Fruit fly (Drosophila melanogaster) whole organism, embryonic: ENCODE data around the gene Pka-C3.
A peak's percentile ranks its signal among the peaks of the same experiment; 100 is the strongest.

Source experiments
- Atf6 ChIP-seq: fragments of 200-800 bp; sonication (Bioruptor generic); IDR thresholded peaks from 2 replicates; pipeline ENCODE4 v1.3.6; 2022; ENCODE audit warnings: missing biosample characterization, missing genetic modification characterization
- Bdp1 ChIP-seq: fragments of 200-800 bp; sonication (Bioruptor generic); optimal IDR thresholded peaks from 3 replicates; lab custom pipeline; 2016; ENCODE audit warnings: missing biosample characterization, missing genetic modification characterization
- CG11695 ChIP-seq: fragments of 200-800 bp; sonication (Bioruptor generic); IDR thresholded peaks from 3 replicates; pipeline ENCODE4 v1.3.6; 2022; ENCODE audit warnings: missing biosample characterization, missing genetic modification characterization
- CG11723 ChIP-seq: fragments of 200-800 bp; sonication (Bioruptor generic); optimal IDR thresholded peaks from 2 replicates; lab custom pipeline; 2017; ENCODE audit warnings: missing biosample characterization, mild to moderate bottlenecking, missing genetic modification characterization
- CG15011 ChIP-seq: fragments of 200-800 bp; sonication (Bioruptor generic); optimal IDR thresholded peaks from 3 replicates; lab custom pipeline; 2018; ENCODE audit warnings: missing biosample characterization, mild to moderate bottlenecking, missing genetic modification characterization
- CG1602 ChIP-seq: fragments of 200-800 bp; sonication (Bioruptor generic); optimal IDR thresholded peaks from 3 replicates; lab custom pipeline; 2016; ENCODE audit warnings: missing biosample characterization, missing genetic modification characterization
- CG16779 ChIP-seq: fragments of 200-800 bp; sonication (Bioruptor generic); IDR thresholded peaks from 2 replicates; pipeline ENCODE4 v1.3.6; 2022; ENCODE audit warnings: missing biosample characterization, missing genetic modification characterization
- CG17829 ChIP-seq: fragments of 200-800 bp; optimal IDR thresholded peaks from 2 replicates; lab custom pipeline; 2019; ENCODE audit warnings: missing biosample characterization, mild to moderate bottlenecking, missing genetic modification characterization, moderate library complexity
- CG18262 ChIP-seq: fragments of 200-800 bp; optimal IDR thresholded peaks from 3 replicates; lab custom pipeline; 2019; ENCODE audit warnings: missing biosample characterization, mild to moderate bottlenecking, missing genetic modification characterization, moderate library complexity
- CG2120 ChIP-seq: fragments of 200-800 bp; sonication (Bioruptor generic); optimal IDR thresholded peaks from 3 replicates; lab custom pipeline; 2016; ENCODE audit warnings: missing biosample characterization, missing genetic modification characterization
- CG2712 ChIP-seq: fragments of 200-800 bp; optimal IDR thresholded peaks from 3 replicates; lab custom pipeline; 2019; ENCODE audit warnings: missing biosample characterization, mild to moderate bottlenecking, missing genetic modification characterization, moderate library complexity
- CG2875 ChIP-seq: fragments of 200-800 bp; sonication (Bioruptor generic); optimal IDR thresholded peaks from 2 replicates; lab custom pipeline; 2017; ENCODE audit warnings: missing biosample characterization, mild to moderate bottlenecking, missing genetic modification characterization, missing genetic modification reagents
- CG34422 ChIP-seq: fragments of 200-800 bp; sonication (Bioruptor generic); IDR thresholded peaks from 3 replicates; pipeline ENCODE4 v1.3.6; 2022; ENCODE audit warnings: missing biosample characterization, missing genetic modification characterization
- CG3726 ChIP-seq: fragments of 200-800 bp; sonication (Bioruptor generic); IDR thresholded peaks from 3 replicates; pipeline ENCODE4, ENCODE4 v1.3.6; 2022; ENCODE audit warnings: missing biosample characterization, missing genetic modification characterization
- CG3838 ChIP-seq: fragments of 200-800 bp; sonication (Bioruptor generic); optimal IDR thresholded peaks from 3 replicates; lab custom pipeline; 2016; ENCODE audit warnings: missing biosample characterization, missing genetic modification characterization
- CG42726 ChIP-seq: fragments of 200-800 bp; sonication (Bioruptor generic); IDR thresholded peaks from 2 replicates; pipeline ENCODE4 v1.3.6; 2022; ENCODE audit warnings: missing biosample characterization, missing genetic modification characterization; ENCODE audit not compliant: partially characterized antibody
- CG4360 ChIP-seq: fragments of 200-800 bp; sonication (Bioruptor generic); IDR thresholded peaks from 2 replicates; pipeline ENCODE4 v1.3.6; 2022; ENCODE audit warnings: missing biosample characterization, missing genetic modification characterization
- CG4730 ChIP-seq: fragments of 200-800 bp; sonication (Bioruptor generic); IDR thresholded peaks from 2 replicates; pipeline ENCODE4 v1.3.6; 2022; ENCODE audit warnings: missing biosample characterization, missing genetic modification characterization
- CG6683 ChIP-seq: fragments of 200-800 bp; sonication (Bioruptor generic); optimal IDR thresholded peaks from 2 replicates; lab custom pipeline; 2017; ENCODE audit warnings: missing biosample characterization, mild to moderate bottlenecking, missing genetic modification characterization, missing genetic modification reagents
- CG6791 ChIP-seq: fragments of 200-800 bp; sonication (Bioruptor generic); IDR thresholded peaks from 3 replicates; pipeline ENCODE4 v1.3.6; 2022; ENCODE audit warnings: missing biosample characterization, missing genetic modification characterization; ENCODE audit not compliant: partially characterized antibody
- CG7271 ChIP-seq: fragments of 200-800 bp; sonication (Bioruptor generic); optimal IDR thresholded peaks from 2 replicates; lab custom pipeline; 2018; ENCODE audit warnings: missing biosample characterization, mild to moderate bottlenecking, missing genetic modification characterization, moderate library complexity
- CG8089 ChIP-seq: fragments of 200-800 bp; sonication (Bioruptor generic); optimal IDR thresholded peaks from 3 replicates; lab custom pipeline; 2016; ENCODE audit warnings: missing biosample characterization, missing genetic modification characterization
- CoRest ChIP-seq: fragments of 200-800 bp; sonication (Bioruptor generic); optimal IDR thresholded peaks from 3 replicates; lab custom pipeline; 2018; ENCODE audit warnings: missing biosample characterization, mild to moderate bottlenecking, missing genetic modification characterization, moderate library complexity
- D ChIP-seq, 2 experiments: fragments of 200-800 bp in 1 of 2; fragments of >200 bp in 1 of 2; sonication (Bioruptor generic) in 1 of 2; optimal IDR thresholded peaks; 2 replicates in 1 of 2; 3 replicates in 1 of 2; lab custom pipeline; 2017; ENCODE audit warnings: mild to moderate bottlenecking in 1 of 2, missing biosample characterization in 1 of 2, missing genetic modification characterization in 1 of 2, missing genetic modification reagents in 1 of 2
- Dfd ChIP-seq, 2 experiments: fragments of >200 bp; optimal IDR thresholded peaks; 2 replicates each; lab custom pipeline; 2017; ENCODE audit warnings: missing biosample characterization in 2 of 2, missing genetic modification characterization in 2 of 2
- GATAe ChIP-seq: fragments of 200-800 bp; sonication (Bioruptor generic); conservative IDR thresholded peaks from 2 replicates; pipeline ENCODE4 v1.3.6; 2022; ENCODE audit warnings: missing biosample characterization, missing genetic modification characterization
- H15 ChIP-seq: fragments of 200-800 bp; sonication (Bioruptor generic); IDR thresholded peaks from 3 replicates; pipeline ENCODE4 v1.3.6; 2022; ENCODE audit warnings: missing biosample characterization, missing genetic modification characterization
- Hmx ChIP-seq: fragments of 200-800 bp; sonication (Bioruptor generic); optimal IDR thresholded peaks from 2 replicates; lab custom pipeline; 2016; ENCODE audit warnings: missing biosample characterization, missing genetic modification characterization
- Hr39 ChIP-seq: fragments of >200 bp; optimal IDR thresholded peaks from 2 replicates; lab custom pipeline; 2017
- Med ChIP-seq: fragments of 200-800 bp; sonication (Bioruptor generic); peaks from one replicate; lab custom pipeline; 2016; ENCODE audit warnings: missing biosample characterization, missing genetic modification characterization, mild to moderate bottlenecking, inconsistent platforms, moderate library complexity
- Nf-YB ChIP-seq: fragments of 200-800 bp; sonication (Bioruptor generic); optimal IDR thresholded peaks from 3 replicates; lab custom pipeline; 2019; ENCODE audit warnings: missing biosample characterization, mild to moderate bottlenecking, missing genetic modification characterization, moderate library complexity
- Pdp1 ChIP-seq, 2 experiments: fragments of 200-800 bp; sonication (Bioruptor generic); optimal IDR thresholded peaks; 3 replicates each; lab custom pipeline; 2016; ENCODE audit warnings: missing biosample characterization in 2 of 2, missing genetic modification characterization in 2 of 2, mild to moderate bottlenecking in 1 of 2, moderate library complexity in 1 of 2
- Rx ChIP-seq: fragments of 200-800 bp; sonication (Bioruptor generic); IDR thresholded peaks from 2 replicates; pipeline ENCODE4 v1.3.6; 2022; ENCODE audit warnings: missing biosample characterization, missing genetic modification characterization
- Sry-δ ChIP-seq: fragments of 200-800 bp; sonication (Bioruptor generic); optimal IDR thresholded peaks from 2 replicates; lab custom pipeline; 2016; ENCODE audit warnings: missing biosample characterization, missing genetic modification characterization
- Taf1 ChIP-seq: fragments of 200-800 bp; sonication (Bioruptor generic); IDR thresholded peaks from 2 replicates; pipeline ENCODE4 v1.3.6; 2022; ENCODE audit warnings: missing biosample characterization, missing genetic modification characterization
- Xrp1 ChIP-seq: fragments of 200-800 bp; sonication (Bioruptor generic); IDR thresholded peaks from 2 replicates; pipeline ENCODE4 v1.3.6; 2022; ENCODE audit warnings: missing biosample characterization, missing genetic modification characterization
- al ChIP-seq: fragments of 200-800 bp; sonication (Bioruptor generic); IDR thresholded peaks from 2 replicates; pipeline ENCODE4 v1.3.6; 2022; ENCODE audit warnings: missing biosample characterization, missing genetic modification characterization
- dan ChIP-seq: fragments of 200-800 bp; sonication (Bioruptor generic); IDR thresholded peaks from 2 replicates; pipeline ENCODE4 v1.3.6; 2022; ENCODE audit warnings: missing biosample characterization, missing genetic modification characterization
- emc ChIP-seq: fragments of 200-800 bp; sonication (Bioruptor generic); optimal IDR thresholded peaks from 2 replicates; lab custom pipeline; 2016; ENCODE audit warnings: missing biosample characterization, missing genetic modification characterization
- h ChIP-seq: fragments of >200 bp; optimal IDR thresholded peaks from 2 replicates; lab custom pipeline; 2017
- hbn ChIP-seq: fragments of 200-800 bp; sonication (Bioruptor generic); IDR thresholded peaks from 2 replicates; pipeline ENCODE4 v1.3.6; 2022; ENCODE audit warnings: missing biosample characterization, missing genetic modification characterization; ENCODE audit not compliant: partially characterized antibody
- kay ChIP-seq: fragments of 200-800 bp; sonication (Bioruptor generic); optimal IDR thresholded peaks from 2 replicates; lab custom pipeline; 2016; ENCODE audit warnings: missing biosample characterization, missing genetic modification characterization
- nom ChIP-seq: fragments of 200-800 bp; sonication (Bioruptor generic); optimal IDR thresholded peaks from 2 replicates; lab custom pipeline; 2017; ENCODE audit warnings: missing biosample characterization, missing genetic modification characterization, mild to moderate bottlenecking, moderate library complexity, missing genetic modification reagents
- p53 ChIP-seq: fragments of 200-800 bp; sonication (Bioruptor generic); optimal IDR thresholded peaks from 2 replicates; lab custom pipeline; 2016; ENCODE audit warnings: missing biosample characterization, missing genetic modification characterization
- twi ChIP-seq: fragments of 200-800 bp; optimal IDR thresholded peaks from 2 replicates; lab custom pipeline; 2019; ENCODE audit warnings: missing biosample characterization, mild to moderate bottlenecking, missing genetic modification characterization, moderate library complexity

Pka-C3 gene

DNA sequence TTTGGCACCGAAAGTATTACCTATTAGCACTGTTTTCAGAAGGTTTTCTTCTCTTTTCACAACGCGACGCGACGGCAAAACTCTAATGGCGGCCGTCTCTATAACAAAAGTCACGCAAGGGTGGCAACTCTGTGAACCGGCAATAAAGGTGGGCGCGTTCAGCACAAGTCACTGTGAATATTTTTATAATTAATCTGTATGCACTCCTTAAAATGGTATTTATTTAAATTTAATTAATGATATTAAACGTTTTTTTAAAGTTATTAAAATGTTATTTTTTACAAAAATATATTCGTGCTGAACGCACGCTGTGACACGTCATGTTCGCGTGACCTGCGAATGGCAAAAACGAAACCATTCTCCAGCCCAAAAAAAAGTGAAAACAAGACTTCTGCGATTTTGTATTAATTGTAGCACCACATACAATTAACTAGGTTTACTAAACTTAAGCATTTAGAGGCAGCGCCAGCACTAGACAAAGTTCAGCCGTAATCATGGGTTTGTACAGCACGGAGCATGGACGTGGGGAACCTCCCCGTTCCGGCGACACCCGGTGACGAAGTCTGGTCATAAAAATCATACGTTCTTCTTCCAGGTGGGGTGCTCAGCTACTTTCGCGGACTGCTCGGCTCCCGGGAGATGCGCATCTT is 28.3 kb upstream of the Pka-C3 start, which contains the start of the genes brm and Arl1 (continued):
- TF ChIP-seq CG8089 (GFP tag; lab: Kevin White, UChicago) (peak; percentile 54), Pdp1 (GFP tag; optimal IDR thresholded peaks at IDR 0.05; lab: Kevin White, UChicago) (peak; percentile 92 to 93), Nf-YB (GFP tag; lab: Kevin White, UChicago) (peak; percentile 85), kay (GFP tag; lab: Kevin White, UChicago) (peak; percentile 99), CoRest (tag; lab: Kevin White, UChicago) (peak; percentile 99), CG2875 (peak; percentile 82), CG4360 (peak; percentile 85), CG17829 (peak; percentile 99), CG18262 (tag; lab: Kevin White, UChicago) (peak; percentile 97), CG11723 (peak; percentile 97)

DNA sequence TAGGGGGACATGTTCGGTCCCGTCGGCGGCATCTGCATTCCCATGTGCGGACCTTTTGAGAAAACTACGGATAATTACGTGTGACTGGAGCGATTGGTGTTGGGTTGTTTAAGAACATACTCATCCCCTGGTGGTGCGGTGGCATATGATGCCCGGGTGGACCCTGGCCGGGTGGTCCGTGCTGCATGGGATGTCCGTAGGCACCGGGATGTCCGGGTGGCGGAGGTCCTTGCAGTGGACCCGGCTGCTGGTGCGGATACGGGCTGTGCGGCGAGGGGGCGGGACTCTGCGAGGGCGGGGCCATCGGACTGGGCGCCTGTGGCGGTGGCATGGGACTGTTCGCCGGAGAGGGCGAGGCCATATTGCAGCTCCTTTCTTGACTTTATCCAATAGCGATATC is 27.6 kb upstream of the Pka-C3 start:
- TF ChIP-seq emc, result no peak
- no peak for TF ChIP-seq Sry-δ (GFP tag; lab: Kevin White, UChicago)
- no peak for TF ChIP-seq Hmx
- TF ChIP-seq Rx (GFP tag; lab: Robert Waterston, UW), result peak; percentile 38
- TF ChIP-seq Med (GFP tag; lab: Kevin White, UChicago), result peak; percentile 20
- TF ChIP-seq dan (GFP tag; lab: Robert Waterston, UW), result no peak
- no peak for TF ChIP-seq CG7271 (tag; lab: Kevin White, UChicago)
- TF ChIP-seq CG34422 (GFP tag; lab: Robert Waterston, UW), result no peak
- TF ChIP-seq p53 (GFP tag; lab: Kevin White, UChicago), result no peak
- TF ChIP-seq CG6683 (GFP tag; lab: Kevin White, UChicago), result no peak
- no peak for TF ChIP-seq Hr39 (lab: Kevin White, UChicago)
- TF ChIP-seq nom (GFP tag; lab: Kevin White, UChicago), result no peak
- TF ChIP-seq hbn (GFP tag; lab: Robert Waterston, UW), result no peak
- no peak for TF ChIP-seq h (lab: Kevin White, UChicago)
- no peak for TF ChIP-seq CG3838 (GFP tag; lab: Kevin White, UChicago)
- no peak for TF ChIP-seq CG1602 (GFP tag; lab: Kevin White, UChicago)
- no peak for TF ChIP-seq Bdp1
- TF ChIP-seq CG2712, result no peak
- no peak for TF ChIP-seq Dfd (GFP tag; optimal IDR thresholded peaks at IDR 0.05; lab: Kevin White, UChicago)
- no peak for TF ChIP-seq Taf1 (GFP tag; lab: Robert Waterston, UW)
- no peak for TF ChIP-seq GATAe
- no peak for TF ChIP-seq H15
- TF ChIP-seq D (optimal IDR thresholded peaks at IDR 0.05; lab: Kevin White, UChicago), result no peak
- TF ChIP-seq D (GFP tag; optimal IDR thresholded peaks at IDR 0.05; lab: Kevin White, UChicago), result no peak
- 0 out of 2 replicates have a peak, but pooled peaks have one; percentile 51 for TF ChIP-seq CG42726 (GFP tag; lab: Robert Waterston, UW)
- no peak for TF ChIP-seq CG11695 (GFP tag; lab: Robert Waterston, UW)
- TF ChIP-seq Atf6 (GFP tag; lab: Robert Waterston, UW), result no peak
- no peak for TF ChIP-seq twi (tag; lab: Kevin White, UChicago)
- no peak for TF ChIP-seq CG4730
- 0 out of 3 replicates have a peak, but pooled peaks have one; percentile 13 for TF ChIP-seq CG6791 (GFP tag; lab: Robert Waterston, UW)
- TF ChIP-seq CG3726 (GFP tag; lab: Robert Waterston, UW), result no peak
- TF ChIP-seq CG15011 (GFP tag; lab: Kevin White, UChicago), result no peak
- TF ChIP-seq al, result no peak
- peak; percentile 44; the same call in 1 of the 2 replicates for TF ChIP-seq CG16779 (GFP tag; lab: Robert Waterston, UW)
- no peak for TF ChIP-seq Xrp1 (GFP tag; lab: Robert Waterston, UW)
- no peak for TF ChIP-seq kay (GFP tag; lab: Kevin White, UChicago)
- no peak for TF ChIP-seq CG2120 (GFP tag; lab: Kevin White, UChicago)
